Fruit fly (Drosophila melanogaster) whole organism: Measurements from ENCODE around the gene Grx1.

ENCODE experiments used
- CG8478 ChIP-seq: fragments of >200 bp; optimal IDR thresholded peaks from 2 replicates; lab custom pipeline; 2018; ENCODE audit warnings: inconsistent platforms
- EcR ChIP-seq, 2 experiments: fragments of >200 bp; optimal IDR thresholded peaks; 2 replicates each; lab custom pipeline; 2017; ENCODE audit warnings: missing biosample characterization in 2 of 2, missing genetic modification characterization in 2 of 2, missing genetic modification reagents in 2 of 2
- pan ChIP-seq: fragments of >200 bp; optimal IDR thresholded peaks from 2 replicates; lab custom pipeline; 2017
- psq ChIP-seq: fragments of >200 bp; optimal IDR thresholded peaks from 2 replicates; lab custom pipeline; 2017
- usp ChIP-seq: fragments of >200 bp; optimal IDR thresholded peaks from 2 replicates; lab custom pipeline; 2017; ENCODE audit warnings: missing biosample characterization, missing genetic modification characterization, mixed read lengths

- TF ChIP-seq EcR (GFP tag; optimal IDR thresholded peaks at IDR 0.05; lab: Kevin White, UChicago) = no peak
- TF ChIP-seq CG8478 (lab: Kevin White, UChicago) = no peak
- no peak for TF ChIP-seq pan
- no peak for TF ChIP-seq psq (lab: Kevin White, UChicago)
- TF ChIP-seq usp = no peak
These were observed 1.5 kb upstream of the Grx1 start, which contains the start of gene Dysb for dm6 chr3L:18867521-18867920.
